Fruit fly (Drosophila melanogaster): Measurements from ENCODE around the gene Prosbeta3.

The Prosbeta3 gene

DNA sequence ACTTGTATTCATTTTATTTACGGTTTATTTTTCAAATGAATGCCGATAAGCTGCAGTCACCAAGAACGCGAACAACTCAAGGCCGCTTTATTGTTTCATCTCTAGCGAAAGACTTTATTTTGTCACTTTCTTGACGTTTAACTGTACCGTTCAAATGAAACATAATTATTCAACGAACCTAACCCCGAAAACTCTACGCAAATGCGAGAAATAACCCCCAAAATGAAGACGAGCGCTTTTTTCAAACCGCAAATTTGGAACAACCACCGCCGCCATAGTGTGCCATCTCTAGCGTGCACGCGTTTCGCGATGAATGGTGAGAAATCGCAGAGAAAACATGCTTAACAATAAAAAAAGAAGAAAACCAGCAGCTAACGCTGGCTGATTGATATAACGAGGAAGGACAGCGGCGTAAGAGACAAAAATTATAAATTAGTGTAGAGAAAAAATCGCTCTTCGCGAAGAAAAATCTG is 21.4 kb downstream of the Prosbeta3 start, which contains the start of gene CG11970 (continued):
- TF ChIP-seq hbn (GFP tag; IDR thresholded peaks at IDR 0.05; ENCODE audit: partially characterized antibody) (peak; percentile 52), Adf1 (GFP tag; IDR thresholded peaks at IDR 0.05) (no peak), Gsc (GFP tag; IDR thresholded peaks at IDR 0.05) (no peak), gcm2 (GFP tag; optimal IDR thresholded peaks at IDR 0.05) (no peak), caup (GFP tag; optimal IDR thresholded peaks at IDR 0.05; ENCODE audit: severe bottlenecking) (no peak), abd-A (tag; optimal IDR thresholded peaks at IDR 0.05) (no peak), nau (GFP tag; optimal IDR thresholded peaks at IDR 0.05) (no peak), B-H1 (GFP tag; IDR thresholded peaks at IDR 0.05) (no peak), tap (tag; optimal IDR thresholded peaks at IDR 0.05) (no peak), CG30403 (GFP tag; optimal IDR thresholded peaks at IDR 0.05) (peak; percentile 67), onecut (GFP tag; IDR thresholded peaks at IDR 0.05) (no peak), Bteb2 (GFP tag; optimal IDR thresholded peaks at IDR 0.05) (no peak), klu (GFP tag; IDR thresholded peaks at IDR 0.05) (no peak), Stat92E (GFP tag; optimal IDR thresholded peaks at IDR 0.05) (no peak), bcd (GFP tag; optimal IDR thresholded peaks at IDR 0.05) (no peak), CG31224 (GFP tag; IDR thresholded peaks at IDR 0.05) (no peak), chm (GFP tag; IDR thresholded peaks at IDR 0.05) (no peak), Ssrp (tag; optimal IDR thresholded peaks at IDR 0.05) (peak; percentile 14), Aef1 (GFP tag; IDR thresholded peaks at IDR 0.05) (peak; percentile 48; the same call in 1 of the 3 replicates), lov (optimal IDR thresholded peaks at IDR 0.05) (no peak), lov (GFP tag; IDR thresholded peaks at IDR 0.05) (no peak), pnt (GFP tag; optimal IDR thresholded peaks at IDR 0.05) (peak; percentile 12), unpg (GFP tag; optimal IDR thresholded peaks at IDR 0.05) (no peak), CG13624 (GFP tag; optimal IDR thresholded peaks at IDR 0.05) (no peak), odd (GFP tag; optimal IDR thresholded peaks at IDR 0.05) (no peak), Atf6 (GFP tag; IDR thresholded peaks at IDR 0.05) (no peak), ro (GFP tag; IDR thresholded peaks at IDR 0.05) (no peak), CG12391 (tag; optimal IDR thresholded peaks at IDR 0.05) (peak; percentile 32), lola (GFP tag; optimal IDR thresholded peaks at IDR 0.05) (peak in 1 of 3 experiments; percentile 34), CG9215 (GFP tag; IDR thresholded peaks at IDR 0.05) (peak; percentile 61), sim (GFP tag; IDR thresholded peaks at IDR 0.05) (no peak), Fer2 (tag; optimal IDR thresholded peaks at IDR 0.05) (peak; percentile 22), Hr78 (GFP tag; optimal IDR thresholded peaks at IDR 0.05) (no peak), CG11723 (GFP tag; optimal IDR thresholded peaks at IDR 0.05) (no peak), tup (GFP tag; optimal IDR thresholded peaks at IDR 0.05) (no peak), CG30431 (GFP tag; optimal IDR thresholded peaks at IDR 0.05) (no peak), cwo (GFP tag; optimal IDR thresholded peaks at IDR 0.05) (no peak), CG30020 (tag; optimal IDR thresholded peaks at IDR 0.05) (peak; percentile 52), Doc3 (GFP tag; IDR thresholded peaks at IDR 0.05; ENCODE audit: partially characterized antibody) (peak; percentile 60; the same call in 2 of the 3 replicates), ATbp (GFP tag; optimal IDR thresholded peaks at IDR 0.05) (no peak), fd3F (GFP tag; optimal IDR thresholded peaks at IDR 0.05) (no peak), sob (GFP tag; IDR thresholded peaks at IDR 0.05) (no peak), crc (GFP tag; optimal IDR thresholded peaks at IDR 0.05) (peak; percentile 26), Rfx (GFP tag; IDR thresholded peaks at IDR 0.05) (peak; percentile 56; the same call in 1 of the 2 replicates), CG10321 (GFP tag; IDR thresholded peaks at IDR 0.05) (no peak), CG18764 (GFP tag; optimal IDR thresholded peaks at IDR 0.05) (no peak), shn (GFP tag; optimal IDR thresholded peaks at IDR 0.05) (peak; percentile 34), crol (GFP tag; IDR thresholded peaks at IDR 0.05) (no peak), Vsx1 (GFP tag; optimal IDR thresholded peaks at IDR 0.05) (no peak), Dbx (GFP tag; IDR thresholded peaks at IDR 0.05) (0 out of 3 replicates have a peak, but pooled peaks have one; percentile 15), mirr (GFP tag; optimal IDR thresholded peaks at IDR 0.05) (no peak)

Data from whole organism, embryonic.